Worm (Caenorhabditis elegans) whole organism, L4/young adult: ENCODE results near the gene nhr-141.

Source experiments
- W03F9.2 ChIP-seq: fragments of 150-350 bp; optimal IDR thresholded peaks from 2 replicates; lab custom pipeline; 2014; ENCODE audit warnings: missing biosample characterization, missing genetic modification characterization
- dao-5 ChIP-seq: sonication (generic microtip); optimal IDR thresholded peaks from 2 replicates; lab custom pipeline; 2016; ENCODE audit warnings: missing genotype, missing genetic modification characterization, moderate library complexity, missing compliant biosample characterization
- him-1 ChIP-seq: sonication (generic microtip); optimal IDR thresholded peaks from 2 replicates; lab custom pipeline; 2016; ENCODE audit warnings: missing genotype, missing genetic modification reagents, missing genetic modification characterization, missing compliant biosample characterization

The nhr-141 gene

DNA sequence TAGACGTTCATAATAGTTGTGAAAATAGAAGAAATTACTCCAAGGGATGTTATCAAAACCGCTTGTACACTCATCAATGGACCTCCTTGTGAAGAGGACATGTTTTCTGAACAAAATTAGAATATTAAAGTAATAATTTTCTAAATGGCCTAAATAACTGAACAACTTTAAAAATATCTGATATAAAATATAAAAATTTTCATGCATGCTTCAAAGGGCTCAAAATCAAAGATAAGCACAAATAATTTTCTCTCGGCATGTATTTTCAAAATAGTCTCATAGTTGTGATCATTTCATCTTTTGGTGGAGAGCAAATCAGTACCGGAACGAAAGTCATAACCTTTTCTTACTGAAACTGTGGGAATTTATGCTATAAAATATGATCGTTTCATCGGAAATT lies 40.5 kb downstream of the nhr-141 start, which contains the start of gene srbc-8:
TSS of gene srbc-8 (minus strand) at position 101 of the 400 bp plus-strand sequence.
- TF ChIP-seq W03F9.2 (tag; lab: Kevin White, UChicago) (no peak), him-1 (tag; lab: Kevin White, UChicago) (no peak), dao-5 (tag; lab: Kevin White, UChicago) (no peak)

DNA sequence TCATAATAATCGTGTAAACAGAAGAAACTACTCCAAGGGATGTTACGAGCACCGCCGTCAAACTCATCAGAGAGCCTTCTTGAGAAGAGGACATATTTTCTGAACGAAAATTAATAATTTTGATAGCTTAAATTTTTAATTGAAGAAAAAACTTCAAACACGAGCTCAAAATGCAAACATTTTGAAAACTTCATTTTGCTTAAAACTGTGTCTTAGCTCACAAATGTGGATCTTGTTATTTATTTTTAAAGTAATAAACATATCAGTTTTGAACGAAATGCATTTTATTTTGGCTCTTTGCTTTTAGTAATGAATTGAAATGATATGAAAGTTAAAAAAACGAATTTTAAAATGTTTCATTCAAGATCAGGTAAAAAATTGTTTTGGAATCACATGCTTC lies 43.1 kb downstream of the nhr-141 start, which contains the start of gene srbc-7:
TSS of gene srbc-7 (minus strand) at position 101 of the 400 bp plus-strand sequence.
- TF ChIP-seq W03F9.2 (tag; lab: Kevin White, UChicago) (no peak), dao-5 (tag; lab: Kevin White, UChicago) (no peak), him-1 (tag; lab: Kevin White, UChicago) (no peak)

DNA sequence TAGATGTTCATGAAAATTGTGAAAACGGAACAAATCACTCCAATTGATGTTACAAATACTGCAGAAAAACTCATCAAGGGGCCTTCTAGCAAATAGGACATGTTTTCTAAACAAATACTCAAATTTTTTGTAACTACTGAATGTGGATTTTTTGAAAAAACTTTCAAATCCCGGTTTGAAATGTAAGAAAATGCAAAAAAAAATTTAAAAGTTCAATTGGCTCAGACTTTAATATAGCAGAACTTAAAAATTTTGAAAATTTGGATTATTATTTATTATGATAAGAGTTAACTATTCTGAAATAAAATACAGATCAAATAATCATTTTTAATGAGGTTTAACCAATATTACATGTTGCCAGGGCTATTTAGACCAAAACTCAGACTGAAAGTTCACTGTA lies 45.9 kb downstream of the nhr-141 start, which contains the start of gene srbc-9:
TSS of gene srbc-9 (minus strand) at position 101 of the 400 bp plus-strand sequence.
- no peak for TF ChIP-seq him-1 (tag; lab: Kevin White, UChicago)
- TF ChIP-seq W03F9.2 (tag; lab: Kevin White, UChicago) = no peak
- no peak for TF ChIP-seq dao-5 (tag; lab: Kevin White, UChicago)

DNA sequence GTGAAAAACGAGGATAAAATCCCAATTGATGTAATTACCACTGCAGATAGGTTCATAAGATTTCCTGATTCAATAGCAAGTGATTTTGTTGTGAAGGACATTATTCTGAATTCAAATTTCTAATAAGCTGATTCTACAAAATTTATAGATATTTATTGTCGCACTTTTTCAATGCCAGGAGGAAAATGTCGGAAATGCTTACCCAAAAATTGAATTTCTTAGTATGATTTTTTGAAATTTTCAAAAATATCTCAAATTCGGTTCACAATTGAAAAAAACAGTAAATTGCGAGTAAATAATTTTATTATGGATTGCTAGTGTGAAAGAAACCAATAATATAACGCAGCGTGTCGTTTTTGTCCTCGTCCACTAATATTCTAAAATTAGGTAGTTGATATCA lies 48.5 kb downstream of the nhr-141 start, which contains the start of gene srbc-10:
TSS of gene srbc-10 (minus strand) at position 101 of the 400 bp plus-strand sequence.
- TF ChIP-seq him-1 (tag; lab: Kevin White, UChicago) = no peak
- TF ChIP-seq W03F9.2 (tag; lab: Kevin White, UChicago) = no peak
- no peak for TF ChIP-seq dao-5 (tag; lab: Kevin White, UChicago)

DNA sequence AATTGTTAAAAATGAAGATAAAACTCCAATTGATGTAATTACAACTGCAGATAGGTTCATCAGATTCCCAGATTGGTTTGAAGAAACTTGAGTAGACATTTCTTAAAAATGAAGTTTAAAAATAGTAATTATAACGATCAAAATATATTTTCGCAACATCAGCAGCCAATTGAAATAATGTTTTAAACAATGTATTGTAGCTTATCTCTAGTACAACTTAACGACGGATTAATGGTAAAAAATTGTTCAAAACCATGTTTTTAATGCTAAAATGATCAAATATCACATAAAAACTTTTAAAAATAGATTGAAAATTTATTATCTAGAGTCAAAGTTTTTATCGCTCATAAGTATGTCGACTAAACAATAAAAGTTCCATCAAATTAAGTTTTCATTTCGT lies 50.7 kb downstream of the nhr-141 start, which contains the start of gene srbc-11:
TSS of gene srbc-11 (minus strand) at position 101 of the 400 bp plus-strand sequence.
- TF ChIP-seq dao-5 (tag; lab: Kevin White, UChicago) = no peak
- TF ChIP-seq W03F9.2 (tag; lab: Kevin White, UChicago) = no peak
- TF ChIP-seq him-1 (tag; lab: Kevin White, UChicago) = no peak
